Worm (Caenorhabditis elegans): ENCODE measurements around the gene crn-4.

The crn-4 gene

DNA sequence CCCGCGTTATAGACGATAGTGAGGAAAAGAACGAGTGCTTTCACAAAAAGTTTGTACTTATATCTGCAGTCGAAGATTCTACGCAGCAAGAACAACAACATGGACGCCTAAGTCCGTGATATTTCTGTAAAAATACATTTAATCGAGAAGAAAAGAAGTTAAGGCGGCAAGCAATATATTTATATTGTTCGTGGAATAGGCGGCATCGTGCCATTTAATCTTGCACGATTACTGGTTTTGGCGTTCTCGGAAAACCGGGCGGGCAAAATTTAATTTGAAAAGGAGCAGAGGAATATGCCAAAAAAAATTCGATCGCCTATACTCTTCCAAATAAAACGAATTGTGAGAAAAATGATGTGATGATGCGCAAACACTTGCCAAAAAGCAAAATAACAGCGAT is 11.0 kb downstream of the crn-4 start, which contains the start of gene AH9.1:
Gene AH9.1 (minus strand): TSS at position 101 of the 400 bp plus-strand sequence.
- TF ChIP-seq zip-2 (tag; optimal IDR thresholded peaks at IDR 0.05), result no peak
- TF ChIP-seq egl-27 (tag; optimal IDR thresholded peaks at IDR 0.05), result no peak
- no peak for TF ChIP-seq hlh-11 (tag; optimal IDR thresholded peaks at IDR 0.05)
- no peak for TF ChIP-seq lsy-2 (tag; optimal IDR thresholded peaks at IDR 0.05)
- no peak for TF ChIP-seq mes-2 (tag; optimal IDR thresholded peaks at IDR 0.05; ENCODE audit: poor library complexity, severe bottlenecking)
- no peak for TF ChIP-seq ceh-44 (GFP tag; IDR thresholded peaks at IDR 0.05)
- TF ChIP-seq daf-16 (GFP tag; optimal IDR thresholded peaks at IDR 0.05), result no peak
- TF ChIP-seq daf-16 (tag; optimal IDR thresholded peaks at IDR 0.05), result no peak
- no peak for TF ChIP-seq T20F7.1 (GFP tag; optimal IDR thresholded peaks at IDR 0.05)
- TF ChIP-seq dmd-8 (GFP tag; IDR thresholded peaks at IDR 0.05), result no peak
- TF ChIP-seq R02D3.7 (tag; optimal IDR thresholded peaks at IDR 0.05), result no peak
- no peak for TF ChIP-seq madf-9 (GFP tag; conservative IDR thresholded peaks at IDR 0.05)
- TF ChIP-seq nhr-10 (tag; optimal IDR thresholded peaks at IDR 0.05), result no peak

DNA sequence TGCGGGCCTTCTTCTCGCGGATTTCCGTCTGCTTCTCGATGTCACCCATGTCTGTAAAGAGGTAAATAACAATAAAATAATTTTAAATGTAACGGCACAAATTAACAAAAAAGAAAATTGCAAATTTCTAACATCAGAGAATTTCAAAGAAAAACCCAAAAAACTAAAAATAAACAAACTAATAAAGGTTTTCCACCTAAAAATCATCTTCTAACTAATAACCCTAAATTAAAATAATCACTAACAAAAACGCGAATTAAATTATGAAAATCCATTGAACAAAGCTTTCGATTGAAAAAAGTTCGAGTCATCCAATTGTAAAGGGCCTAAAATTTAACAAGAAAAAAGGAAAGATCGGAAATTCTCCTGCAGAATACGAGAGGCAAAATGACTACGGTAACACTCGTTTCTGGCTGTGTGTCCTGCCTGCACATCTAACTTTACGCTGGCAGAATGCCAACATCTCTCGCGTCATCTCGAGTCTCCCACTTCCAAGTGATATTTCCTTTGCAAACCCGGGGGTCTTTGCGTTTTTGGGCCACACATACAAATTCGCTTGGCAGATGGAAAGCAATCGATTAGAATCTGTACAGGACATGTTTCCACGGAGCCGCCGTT is 15.2 kb downstream of the crn-4 start, which contains the start of gene rpl-11.2:
Gene rpl-11.2 (minus strand): TSS at position 51 of the 618 bp plus-strand sequence.
- TF ChIP-seq lsy-2 (tag; optimal IDR thresholded peaks at IDR 0.05), result peak; percentile 99 to 100
- TF ChIP-seq F10B5.3 (tag; optimal IDR thresholded peaks at IDR 0.05), result peak; percentile 70
- peak; percentile 99 for TF ChIP-seq nhr-11 (tag; optimal IDR thresholded peaks at IDR 0.05)
- TF ChIP-seq lin-38 (GFP tag; IDR thresholded peaks at IDR 0.05), result peak; percentile 71
- TF ChIP-seq F44E2.7 (GFP tag; IDR thresholded peaks at IDR 0.05), result no peak
- peak; percentile 94 for TF ChIP-seq nhr-102 (tag; optimal IDR thresholded peaks at IDR 0.05)
- peak; percentile 99 for TF ChIP-seq mep-1 (tag; optimal IDR thresholded peaks at IDR 0.05)
- peak; percentile 84 for TF ChIP-seq madf-9 (GFP tag; conservative IDR thresholded peaks at IDR 0.05)
- TF ChIP-seq hlh-11 (tag; optimal IDR thresholded peaks at IDR 0.05), result peak; percentile 96
- peak; percentile 91 for TF ChIP-seq ctbp-1 (GFP tag; IDR thresholded peaks at IDR 0.05)
- no peak for TF ChIP-seq daf-8 (GFP tag; IDR thresholded peaks at IDR 0.05)
- TF ChIP-seq aha-1 (tag), result peak; percentile 100
- TF ChIP-seq lin-1 (GFP tag; IDR thresholded peaks at IDR 0.05), result peak; percentile 83
- peak; percentile 71; the same call in 1 of the 2 replicates for TF ChIP-seq zfp-3 (GFP tag; conservative IDR thresholded peaks at IDR 0.05)
- peak; percentile 84 for TF ChIP-seq mxl-3 (GFP tag; optimal IDR thresholded peaks at IDR 0.05)
- TF ChIP-seq fkh-10 (GFP tag; optimal IDR thresholded peaks at IDR 0.05), result peak; percentile 99
- TF ChIP-seq ces-1 (GFP tag; optimal IDR thresholded peaks at IDR 0.05), result peak; percentile 73
- TF ChIP-seq Y105C5A.15 (GFP tag; IDR thresholded peaks at IDR 0.05), result no peak
- peak; percentile 85 for TF ChIP-seq saeg-2 (GFP tag; IDR thresholded peaks at IDR 0.05)
- peak; percentile 89 for TF ChIP-seq nhr-28 (tag; optimal IDR thresholded peaks at IDR 0.05)
- no peak for TF ChIP-seq daf-12 (tag; optimal IDR thresholded peaks at IDR 0.05)
- TF ChIP-seq nhr-10 (tag; optimal IDR thresholded peaks at IDR 0.05), result peak; percentile 66
- peak; percentile 88 for TF ChIP-seq ztf-7 (tag; optimal IDR thresholded peaks at IDR 0.05)
- TF ChIP-seq php-3 (GFP tag; IDR thresholded peaks at IDR 0.05), result peak; percentile 73
- TF ChIP-seq tag-97 (GFP tag; IDR thresholded peaks at IDR 0.05), result no peak
- peak; percentile 40 for TF ChIP-seq ceh-32 (tag; optimal IDR thresholded peaks at IDR 0.05; ENCODE audit: poor library complexity)
- TF ChIP-seq daf-19 (GFP tag; conservative IDR thresholded peaks at IDR 0.05), result peak; percentile 69; the same call in 1 of the 2 replicates
- peak; percentile 18 for TF ChIP-seq nhr-237 (tag; optimal IDR thresholded peaks at IDR 0.05)
- TF ChIP-seq duxl-1 (tag; optimal IDR thresholded peaks at IDR 0.05; ENCODE audit: poor library complexity), result peak; percentile 94
- TF ChIP-seq zag-1 (tag; optimal IDR thresholded peaks at IDR 0.05), result peak; percentile 73
- TF ChIP-seq nhr-25 (tag; optimal IDR thresholded peaks at IDR 0.05; ENCODE audit: borderline replicate concordance, insufficient read depth), result peak; percentile 96
- TF ChIP-seq nhr-41 (GFP tag; IDR thresholded peaks at IDR 0.05), result no peak
- TF ChIP-seq nhr-111 (GFP tag; optimal IDR thresholded peaks at IDR 0.05), result no peak
- TF ChIP-seq F49E8.2 (tag; optimal IDR thresholded peaks at IDR 0.05; ENCODE audit: borderline replicate concordance), result no peak
- peak; percentile 100 for TF ChIP-seq D1046.2 (GFP tag; IDR thresholded peaks at IDR 0.05)
- TF ChIP-seq dmd-8 (GFP tag; IDR thresholded peaks at IDR 0.05), result peak; percentile 49; the same call in 1 of the 2 replicates
- peak; percentile 36 for TF ChIP-seq attf-4 (tag; optimal IDR thresholded peaks at IDR 0.05)
- TF ChIP-seq nhr-76 (tag; optimal IDR thresholded peaks at IDR 0.05), result no peak
- TF ChIP-seq Y5F2A.4 (GFP tag; optimal IDR thresholded peaks at IDR 0.05), result no peak
- peak; percentile 93 to 98 for TF ChIP-seq ZK546.5 (tag; optimal IDR thresholded peaks at IDR 0.05)
- no peak for TF ChIP-seq R02D3.7 (tag; optimal IDR thresholded peaks at IDR 0.05)
